Fruit fly (Drosophila melanogaster) whole organism, embryonic: ENCODE results near the gene CG13297.

Experiments
- Blimp-1 ChIP-seq: fragments of 200-800 bp; sonication (Bioruptor generic); optimal IDR thresholded peaks from 3 replicates; lab custom pipeline; 2018; ENCODE audit warnings: missing biosample characterization, missing genetic modification characterization, mild to moderate bottlenecking, moderate library complexity, missing genetic modification reagents
- CG10565 ChIP-seq: fragments of 200-800 bp; sonication (Bioruptor generic); optimal IDR thresholded peaks from 3 replicates; lab custom pipeline; 2016; ENCODE audit warnings: missing biosample characterization, mild to moderate bottlenecking, missing genetic modification characterization
- CG10979 ChIP-seq: fragments of 200-800 bp; sonication (Bioruptor generic); optimal IDR thresholded peaks from 2 replicates; lab custom pipeline; 2018; ENCODE audit warnings: missing biosample characterization, mild to moderate bottlenecking, missing genetic modification characterization, moderate library complexity
- CG11696 ChIP-seq: fragments of 200-800 bp; sonication (Bioruptor generic); IDR thresholded peaks from 2 replicates; pipeline ENCODE4 v1.3.6; 2022; ENCODE audit warnings: missing biosample characterization, missing genetic modification characterization
- CG12659 ChIP-seq: fragments of 200-800 bp; sonication (Bioruptor generic); optimal IDR thresholded peaks from 3 replicates; lab custom pipeline; 2017; ENCODE audit warnings: mild to moderate bottlenecking, missing biosample characterization, missing genetic modification reagents, missing genetic modification characterization
- CG15073 ChIP-seq: fragments of 200-800 bp; sonication (Bioruptor generic); optimal IDR thresholded peaks from 2 replicates; lab custom pipeline; 2016; ENCODE audit warnings: missing biosample characterization, missing genetic modification characterization
- CG15479 ChIP-seq: fragments of 200-800 bp; sonication (Bioruptor generic); optimal IDR thresholded peaks from 3 replicates; lab custom pipeline; 2019; ENCODE audit warnings: missing biosample characterization, mild to moderate bottlenecking, missing genetic modification characterization, moderate library complexity
- CG17186 ChIP-seq: fragments of 200-800 bp; sonication (Bioruptor generic); optimal IDR thresholded peaks from 3 replicates; lab custom pipeline; 2017; ENCODE audit warnings: missing biosample characterization, missing genetic modification reagents, missing genetic modification characterization
- CG31224 ChIP-seq: fragments of 200-800 bp; sonication (Bioruptor generic); IDR thresholded peaks from 2 replicates; pipeline ENCODE4 v1.3.6; 2022; ENCODE audit warnings: missing biosample characterization, missing genetic modification characterization
- CG33213 ChIP-seq: fragments of 200-800 bp; sonication (Bioruptor generic); optimal IDR thresholded peaks from 3 replicates; lab custom pipeline; 2016; ENCODE audit warnings: missing biosample characterization, missing genetic modification characterization
- CG33557 ChIP-seq: fragments of 200-800 bp; sonication (Bioruptor generic); optimal IDR thresholded peaks from 2 replicates; lab custom pipeline; 2019; ENCODE audit warnings: missing biosample characterization, mild to moderate bottlenecking, missing genetic modification characterization, moderate library complexity
- CG34224 ChIP-seq: fragments of 200-800 bp; sonication (Bioruptor generic); IDR thresholded peaks from 3 replicates; pipeline ENCODE4 v1.3.6; 2022; ENCODE audit warnings: missing biosample characterization, missing genetic modification characterization; ENCODE audit not compliant: partially characterized antibody
- CG4617 ChIP-seq: fragments of 200-800 bp; sonication (Bioruptor generic); optimal IDR thresholded peaks from 3 replicates; lab custom pipeline; 2016; ENCODE audit warnings: missing biosample characterization, missing genetic modification characterization, borderline replicate concordance
- CG7556 ChIP-seq: fragments of 200-800 bp; sonication (Bioruptor generic); optimal IDR thresholded peaks from 2 replicates; lab custom pipeline; 2017; ENCODE audit warnings: missing biosample characterization, mild to moderate bottlenecking, missing genetic modification characterization
- CG7963 ChIP-seq: fragments of 200-800 bp; sonication (Bioruptor generic); IDR thresholded peaks from 3 replicates; pipeline ENCODE4 v1.3.6; 2022; ENCODE audit warnings: missing biosample characterization, missing genetic modification characterization; ENCODE audit not compliant: partially characterized antibody
- CG8089 ChIP-seq: fragments of 200-800 bp; sonication (Bioruptor generic); optimal IDR thresholded peaks from 3 replicates; lab custom pipeline; 2016; ENCODE audit warnings: missing biosample characterization, missing genetic modification characterization
- CG8290 ChIP-seq, 3 experiments: fragments of 200-800 bp; sonication (Bioruptor generic); optimal IDR thresholded peaks; 2 replicates each; lab custom pipeline; 2016 to 2019; ENCODE audit warnings: missing biosample characterization in 3 of 3, missing genetic modification characterization in 3 of 3, mild to moderate bottlenecking in 2 of 3, moderate library complexity in 1 of 3
- CG8924 ChIP-seq: fragments of 200-800 bp; optimal IDR thresholded peaks from 3 replicates; lab custom pipeline; 2019; ENCODE audit warnings: missing biosample characterization, mild to moderate bottlenecking, missing genetic modification characterization, moderate library complexity
- CG9932 ChIP-seq: fragments of 200-800 bp; sonication (Bioruptor generic); IDR thresholded peaks from 2 replicates; pipeline ENCODE4 v1.3.6; 2022; ENCODE audit warnings: missing biosample characterization, missing genetic modification characterization
- D ChIP-seq, 2 experiments: fragments of 200-800 bp in 1 of 2; fragments of >200 bp in 1 of 2; sonication (Bioruptor generic) in 1 of 2; optimal IDR thresholded peaks; 2 replicates in 1 of 2; 3 replicates in 1 of 2; lab custom pipeline; 2017; ENCODE audit warnings: mild to moderate bottlenecking in 1 of 2, missing biosample characterization in 1 of 2, missing genetic modification characterization in 1 of 2, missing genetic modification reagents in 1 of 2
- D19B ChIP-seq: fragments of 200-800 bp; sonication (Bioruptor generic); optimal IDR thresholded peaks from 2 replicates; lab custom pipeline; 2017; ENCODE audit warnings: missing biosample characterization, mild to moderate bottlenecking, missing genetic modification characterization
- Dip3 ChIP-seq: fragments of 200-800 bp; sonication (Bioruptor generic); optimal IDR thresholded peaks from 3 replicates; lab custom pipeline; 2016; ENCODE audit warnings: missing biosample characterization, missing genetic modification characterization
- Hsf ChIP-seq: fragments of 200-800 bp; sonication (Bioruptor generic); optimal IDR thresholded peaks from 3 replicates; lab custom pipeline; 2016; ENCODE audit warnings: missing biosample characterization, missing genetic modification characterization
- NC2α ChIP-seq: fragments of 200-800 bp; sonication (Bioruptor generic); optimal IDR thresholded peaks from 2 replicates; lab custom pipeline; 2016; ENCODE audit warnings: missing biosample characterization, missing genetic modification characterization
- NFAT ChIP-seq: fragments of 200-800 bp; sonication (Bioruptor generic); IDR thresholded peaks from 2 replicates; pipeline ENCODE4 v1.3.6; 2022; ENCODE audit warnings: missing biosample characterization, missing genetic modification characterization
- NK7.1 ChIP-seq: fragments of 200-800 bp; sonication (Bioruptor generic); optimal IDR thresholded peaks from 3 replicates; lab custom pipeline; 2016; ENCODE audit warnings: missing biosample characterization, missing genetic modification characterization
- Ptx1 ChIP-seq: fragments of 200-800 bp; sonication (Bioruptor generic); IDR thresholded peaks from 2 replicates; pipeline ENCODE4 v1.3.6; 2022; ENCODE audit warnings: missing biosample characterization, missing genetic modification characterization
- Sox102F ChIP-seq: fragments of 200-800 bp; sonication (Bioruptor generic); optimal IDR thresholded peaks from 2 replicates; lab custom pipeline; 2018; ENCODE audit warnings: missing biosample characterization, mild to moderate bottlenecking, missing genetic modification characterization, moderate library complexity
- Stat92E ChIP-seq, 3 experiments: fragments of >200 bp in 2 of 3; fragments of 200-800 bp in 1 of 3; sonication (Bioruptor generic) in 1 of 3; optimal IDR thresholded peaks; 2 replicates each; lab custom pipeline; 2017 to 2019; ENCODE audit warnings: missing biosample characterization in 3 of 3, missing genetic modification characterization in 3 of 3, mild to moderate bottlenecking in 1 of 3, moderate library complexity in 1 of 3
- Tbp ChIP-seq: fragments of >200 bp; optimal IDR thresholded peaks from 2 replicates; lab custom pipeline; 2018; ENCODE audit warnings: missing biosample characterization, missing genetic modification characterization
- amos ChIP-seq: fragments of 200-800 bp; sonication (Bioruptor generic); IDR thresholded peaks from 2 replicates; pipeline ENCODE4 v1.3.6; 2022; ENCODE audit warnings: missing biosample characterization, missing genetic modification characterization; ENCODE audit not compliant: partially characterized antibody
- cas ChIP-seq: fragments of 200-800 bp; sonication (Bioruptor generic); IDR thresholded peaks from 2 replicates; pipeline ENCODE4 v1.3.6; 2022; ENCODE audit warnings: missing biosample characterization, missing genetic modification characterization
- cato ChIP-seq: fragments of 200-800 bp; sonication (Bioruptor generic); optimal IDR thresholded peaks from 2 replicates; lab custom pipeline; 2016; ENCODE audit warnings: missing biosample characterization, missing genetic modification characterization, borderline replicate concordance
- crc ChIP-seq: fragments of 200-800 bp; sonication (Bioruptor generic); optimal IDR thresholded peaks from 2 replicates; lab custom pipeline; 2016; ENCODE audit warnings: missing biosample characterization, missing genetic modification characterization
- dm ChIP-seq: fragments of 200-800 bp; sonication (Bioruptor generic); optimal IDR thresholded peaks from 3 replicates; lab custom pipeline; 2016; ENCODE audit warnings: missing biosample characterization, missing genetic modification characterization
- dmrt99B ChIP-seq: fragments of 200-800 bp; sonication (Bioruptor generic); optimal IDR thresholded peaks from 2 replicates; lab custom pipeline; 2018; ENCODE audit warnings: missing biosample characterization, mild to moderate bottlenecking, missing genetic modification characterization, moderate library complexity
- eyg ChIP-seq: fragments of 200-800 bp; sonication (Bioruptor generic); optimal IDR thresholded peaks from 3 replicates; lab custom pipeline; 2016; ENCODE audit warnings: missing biosample characterization, missing genetic modification characterization
- fu2 ChIP-seq: fragments of 200-800 bp; sonication (Bioruptor generic); optimal IDR thresholded peaks from 2 replicates; lab custom pipeline; 2016; ENCODE audit warnings: missing biosample characterization, missing genetic modification characterization
- her ChIP-seq: fragments of 200-800 bp; sonication (Bioruptor generic); optimal IDR thresholded peaks from 2 replicates; lab custom pipeline; 2016; ENCODE audit warnings: missing biosample characterization, missing genetic modification characterization
- kah ChIP-seq: fragments of 200-800 bp; sonication (Bioruptor generic); optimal IDR thresholded peaks from 2 replicates; lab custom pipeline; 2018; ENCODE audit warnings: missing biosample characterization, mild to moderate bottlenecking, missing genetic modification characterization
- lmd ChIP-seq: fragments of 200-800 bp; sonication (Bioruptor generic); IDR thresholded peaks from 2 replicates; pipeline ENCODE4 v1.3.6; 2022; ENCODE audit warnings: missing biosample characterization, missing genetic modification characterization
- nmo ChIP-seq: fragments of 200-800 bp; sonication (Bioruptor generic); optimal IDR thresholded peaks from 2 replicates; lab custom pipeline; 2018; ENCODE audit warnings: missing biosample characterization, mild to moderate bottlenecking, missing genetic modification characterization, moderate library complexity
- oc ChIP-seq: fragments of 200-800 bp; sonication (Bioruptor generic); optimal IDR thresholded peaks from 2 replicates; lab custom pipeline; 2018; ENCODE audit warnings: missing biosample characterization, mild to moderate bottlenecking, missing genetic modification characterization, moderate library complexity
- org-1 ChIP-seq: fragments of 200-800 bp; sonication (Bioruptor generic); optimal IDR thresholded peaks from 2 replicates; lab custom pipeline; 2017; ENCODE audit warnings: missing biosample characterization, missing genetic modification characterization
- pnt ChIP-seq: fragments of 200-800 bp; sonication (Bioruptor generic); optimal IDR thresholded peaks from 3 replicates; lab custom pipeline; 2016; ENCODE audit warnings: missing biosample characterization, missing genetic modification characterization
- usp ChIP-seq: fragments of >200 bp; optimal IDR thresholded peaks from 2 replicates; lab custom pipeline; 2017; ENCODE audit warnings: missing biosample characterization, missing genetic modification characterization
- yki ChIP-seq: fragments of >200 bp; optimal IDR thresholded peaks from 3 replicates; lab custom pipeline; 2018
- zfh2 ChIP-seq: fragments of 200-800 bp; sonication (Bioruptor generic); optimal IDR thresholded peaks from 2 replicates; lab custom pipeline; 2016; ENCODE audit warnings: missing biosample characterization, missing genetic modification characterization

Gene CG13297

DNA sequence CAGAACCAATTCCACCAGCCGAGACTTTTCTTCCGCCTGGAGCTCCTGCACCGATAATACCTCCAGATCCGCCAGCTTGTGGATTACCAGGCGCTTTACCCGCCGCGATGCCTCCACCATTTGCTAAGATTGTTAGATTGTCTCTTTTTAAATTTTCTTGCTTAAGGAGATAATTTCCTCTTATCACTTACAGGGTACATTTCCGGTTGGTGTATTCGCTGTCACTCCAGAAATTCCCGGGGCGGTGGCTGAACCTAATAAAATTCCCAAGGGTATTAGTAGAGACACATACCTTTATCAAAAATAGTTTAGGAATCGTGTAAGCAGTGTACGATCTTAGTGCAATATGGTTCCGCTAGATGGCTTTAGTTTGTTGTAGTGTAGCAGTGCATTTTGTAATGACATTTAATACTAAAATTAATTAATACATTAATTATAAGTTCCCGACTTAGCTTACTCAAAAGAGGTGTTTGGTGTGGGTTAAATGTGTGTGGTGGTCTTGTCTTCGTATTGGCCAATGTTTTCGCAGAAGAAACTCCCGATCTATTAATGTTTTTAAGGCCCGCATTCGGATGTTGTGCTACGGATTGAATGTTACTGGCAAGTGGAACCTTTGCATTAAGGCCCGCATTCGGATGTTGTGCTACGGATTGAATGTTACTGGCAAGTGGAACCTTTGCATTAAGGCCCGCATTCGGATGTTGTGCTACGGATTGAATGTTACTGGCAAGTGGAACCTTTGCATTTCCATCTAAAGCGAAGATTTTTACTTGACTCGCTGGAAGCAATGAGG is 32.4 kb downstream of the CG13297 start (continued):
- TF ChIP-seq nmo (GFP tag; lab: Kevin White, UChicago) = peak; percentile 29
- TF ChIP-seq dm (GFP tag; lab: Kevin White, UChicago) = peak; percentile 5
- peak; percentile 50 for TF ChIP-seq CG33557 (GFP tag; lab: Kevin White, UChicago)
- TF ChIP-seq yki (lab: Kevin White, UChicago) = peak; percentile 38
- no peak for TF ChIP-seq CG34224 (GFP tag; lab: Robert Waterston, UW)
- peak; percentile 89 for TF ChIP-seq NFAT (GFP tag; lab: Robert Waterston, UW)
- TF ChIP-seq CG15073 = no peak
- no peak for TF ChIP-seq CG15479 (GFP tag; lab: Kevin White, UChicago)
- TF ChIP-seq CG11696 (GFP tag; lab: Robert Waterston, UW) = peak; percentile 76
- peak; percentile 57 for TF ChIP-seq D19B (GFP tag; lab: Kevin White, UChicago)
- TF ChIP-seq cas (GFP tag; lab: Robert Waterston, UW) = no peak
- peak; percentile 45 for TF ChIP-seq CG7556 (GFP tag; lab: Kevin White, UChicago)
- peak; percentile 66 for TF ChIP-seq CG8290 (GFP tag; optimal IDR thresholded peaks at IDR 0.05; lab: Kevin White, UChicago)
- TF ChIP-seq CG8290 (tag; optimal IDR thresholded peaks at IDR 0.05; lab: Kevin White, UChicago) = peak; percentile 24 to 83
- peak; percentile 68 for TF ChIP-seq CG31224 (GFP tag; lab: Robert Waterston, UW)
- TF ChIP-seq CG7963 (GFP tag; lab: Robert Waterston, UW) = no peak
- peak; percentile 79 for TF ChIP-seq NK7.1 (GFP tag; lab: Kevin White, UChicago)
- TF ChIP-seq pnt = no peak
- peak; percentile 63 for TF ChIP-seq crc
- peak; percentile 1 for TF ChIP-seq CG4617 (GFP tag; lab: Kevin White, UChicago)
- TF ChIP-seq fu2 (GFP tag; lab: Kevin White, UChicago) = no peak
- peak; percentile 59; the same call in 1 of the 2 replicates for TF ChIP-seq CG9932 (GFP tag; lab: Robert Waterston, UW)
- peak; percentile 59 for TF ChIP-seq CG8089 (GFP tag; lab: Kevin White, UChicago)
- TF ChIP-seq CG17186 (GFP tag; lab: Kevin White, UChicago) = peak; percentile 49
- TF ChIP-seq amos (GFP tag; lab: Robert Waterston, UW) = no peak
- TF ChIP-seq Stat92E (GFP tag; optimal IDR thresholded peaks at IDR 0.05; lab: Kevin White, UChicago) = no peak
- peak; percentile 55 for TF ChIP-seq dmrt99B (tag; lab: Kevin White, UChicago)
- peak; percentile 64 for TF ChIP-seq her (GFP tag; lab: Kevin White, UChicago)
- peak; percentile 74 for TF ChIP-seq lmd (GFP tag; lab: Robert Waterston, UW)
- TF ChIP-seq eyg (GFP tag; lab: Kevin White, UChicago) = peak; percentile 82
- peak; percentile 23 for TF ChIP-seq NC2α (GFP tag; lab: Kevin White, UChicago)
- TF ChIP-seq org-1 (GFP tag; lab: Kevin White, UChicago) = peak; percentile 57
- peak; percentile 82 for TF ChIP-seq CG33213
- TF ChIP-seq oc (tag; lab: Kevin White, UChicago) = peak; percentile 12
- peak; percentile 70 for TF ChIP-seq CG10979
- no peak for TF ChIP-seq Dip3
- no peak for TF ChIP-seq zfh2 (GFP tag; lab: Kevin White, UChicago)
- peak; percentile 53 for TF ChIP-seq Hsf (GFP tag; lab: Kevin White, UChicago)
- no peak for TF ChIP-seq cato (GFP tag; lab: Kevin White, UChicago)
- TF ChIP-seq D (optimal IDR thresholded peaks at IDR 0.05; lab: Kevin White, UChicago) = no peak
- TF ChIP-seq D (GFP tag; optimal IDR thresholded peaks at IDR 0.05; lab: Kevin White, UChicago) = peak; percentile 76
- peak; percentile 24 for TF ChIP-seq CG10565
- no peak for TF ChIP-seq usp (GFP tag; lab: Kevin White, UChicago)
- peak; percentile 64 for TF ChIP-seq kah (GFP tag; lab: Kevin White, UChicago)
- TF ChIP-seq Sox102F (GFP tag; lab: Kevin White, UChicago) = peak; percentile 26
- peak; percentile 39 for TF ChIP-seq CG12659 (GFP tag; lab: Kevin White, UChicago)
- TF ChIP-seq Tbp (GFP tag; lab: Kevin White, UChicago) = no peak
- no peak for TF ChIP-seq CG8924 (tag; lab: Kevin White, UChicago)
- peak; percentile 78 for TF ChIP-seq Ptx1
- peak; percentile 42 for TF ChIP-seq Blimp-1 (GFP tag; lab: Kevin White, UChicago)
